Fruit fly (Drosophila melanogaster): Measurements from ENCODE around the gene hh.

DNA sequence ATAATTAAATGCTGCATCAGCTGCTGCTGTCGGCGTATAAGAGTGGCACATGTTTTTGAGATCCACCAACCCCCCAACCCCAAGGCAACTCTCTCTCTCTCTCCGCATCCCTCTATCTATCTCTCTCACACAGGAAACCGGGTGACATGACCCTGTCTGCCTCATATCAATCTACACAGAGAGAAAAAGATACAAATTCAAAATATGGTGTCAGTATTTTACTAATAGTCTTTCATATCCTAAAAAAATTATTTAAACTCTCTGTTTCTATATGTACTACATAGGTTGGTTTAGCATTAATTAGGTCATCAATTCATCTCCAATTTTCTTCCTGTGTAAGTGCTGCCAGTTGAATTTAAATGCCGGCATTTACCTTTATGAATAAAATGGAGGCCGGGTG, 33.7 kb upstream of the hh start:
- TF ChIP-seq lab (GFP tag; optimal IDR thresholded peaks at IDR 0.05) (peak; percentile 92), CG2875 (GFP tag; optimal IDR thresholded peaks at IDR 0.05) (peak; percentile 87), sisA (GFP tag; IDR thresholded peaks at IDR 0.05) (peak; percentile 92), Hr39 (optimal IDR thresholded peaks at IDR 0.05) (no peak), insv (GFP tag; optimal IDR thresholded peaks at IDR 0.05) (no peak), Dip2 (GFP tag; IDR thresholded peaks at IDR 0.05) (no peak), sim (GFP tag; IDR thresholded peaks at IDR 0.05) (peak; percentile 73), croc (GFP tag; conservative IDR thresholded peaks at IDR 0.05) (peak; percentile 86), dan (GFP tag; IDR thresholded peaks at IDR 0.05) (peak; percentile 67; the same call in 1 of the 2 replicates), lilli (GFP tag; optimal IDR thresholded peaks at IDR 0.05) (peak; percentile 82), Elba2 (GFP tag; optimal IDR thresholded peaks at IDR 0.05) (peak; percentile 21), CG3281 (GFP tag; optimal IDR thresholded peaks at IDR 0.05) (peak; percentile 73), slp2 (GFP tag; optimal IDR thresholded peaks at IDR 0.05) (peak; percentile 85)

Data from whole organism, embryonic.